Fruit fly (Drosophila melanogaster): Measurements from ENCODE around the gene Srp72.

Gene Srp72

dm6 chr3R:20557415-20558105 is 31.0 kb upstream of the Srp72 start, which contains the start of the genes DPCoAC and CG5180 (continued):
- TF ChIP-seq CG12299 (tag; optimal IDR thresholded peaks at IDR 0.05) (peak; percentile 60), CG6654 (GFP tag; optimal IDR thresholded peaks at IDR 0.05) (no peak), oc (tag; optimal IDR thresholded peaks at IDR 0.05) (no peak), CG18619 (GFP tag; optimal IDR thresholded peaks at IDR 0.05) (peak; percentile 33), en (GFP tag; optimal IDR thresholded peaks at IDR 0.05) (no peak), bowl (GFP tag; IDR thresholded peaks at IDR 0.05) (no peak), dati (GFP tag; IDR thresholded peaks at IDR 0.05) (0 out of 2 replicates have a peak, but pooled peaks have one; percentile 23), NC2α (GFP tag; optimal IDR thresholded peaks at IDR 0.05) (no peak), CG8478 (optimal IDR thresholded peaks at IDR 0.05) (no peak), Dad (GFP tag; optimal IDR thresholded peaks at IDR 0.05) (peak; percentile 58), CG10274 (GFP tag; optimal IDR thresholded peaks at IDR 0.05) (no peak), CG2712 (tag; optimal IDR thresholded peaks at IDR 0.05) (peak; percentile 43), CG18764 (GFP tag; optimal IDR thresholded peaks at IDR 0.05) (peak; percentile 52), abd-A (tag; optimal IDR thresholded peaks at IDR 0.05) (peak; percentile 34), CG13624 (GFP tag; optimal IDR thresholded peaks at IDR 0.05) (peak; percentile 41), Ets65A (GFP tag) (peak; percentile 95), CG2678 (tag; optimal IDR thresholded peaks at IDR 0.05) (peak; percentile 56), CG4424 (GFP tag; optimal IDR thresholded peaks at IDR 0.05) (peak; percentile 39), Atf6 (GFP tag; IDR thresholded peaks at IDR 0.05) (peak; percentile 32; the same call in 1 of the 2 replicates), Dip3 (GFP tag; optimal IDR thresholded peaks at IDR 0.05) (peak; percentile 75), br (optimal IDR thresholded peaks at IDR 0.05) (no peak), CG5180 (GFP tag; optimal IDR thresholded peaks at IDR 0.05) (peak; percentile 51), vvl (GFP tag; IDR thresholded peaks at IDR 0.05) (peak; percentile 80; the same call in 1 of the 2 replicates), HLH54F (GFP tag; optimal IDR thresholded peaks at IDR 0.05) (peak; percentile 64), Ptx1 (GFP tag; IDR thresholded peaks at IDR 0.05) (peak; percentile 73), gcm2 (GFP tag; optimal IDR thresholded peaks at IDR 0.05) (no peak), Oli (tag; optimal IDR thresholded peaks at IDR 0.05) (peak; percentile 46), eve (GFP tag; optimal IDR thresholded peaks at IDR 0.05) (no peak), CG2129 (GFP tag; IDR thresholded peaks at IDR 0.05; ENCODE audit: partially characterized antibody) (no peak), CG12769 (tag; optimal IDR thresholded peaks at IDR 0.05) (peak; percentile 75), CG16813 (GFP tag; IDR thresholded peaks at IDR 0.05; ENCODE audit: partially characterized antibody) (peak; percentile 51), bsh (GFP tag; optimal IDR thresholded peaks at IDR 0.05) (peak in 1 of 2 experiments; percentile 35), Rfx (GFP tag; IDR thresholded peaks at IDR 0.05) (peak; percentile 88), Jarid2 (GFP tag; optimal IDR thresholded peaks at IDR 0.05) (peak; percentile 53), CG5953 (GFP tag; IDR thresholded peaks at IDR 0.05) (no peak), Elba2 (GFP tag; optimal IDR thresholded peaks at IDR 0.05) (peak; percentile 37), fu2 (GFP tag; optimal IDR thresholded peaks at IDR 0.05) (peak; percentile 62), ci (GFP tag; IDR thresholded peaks at IDR 0.05) (peak; percentile 76), CG17612 (GFP tag; IDR thresholded peaks at IDR 0.05) (peak; percentile 58), CG6791 (GFP tag; IDR thresholded peaks at IDR 0.05; ENCODE audit: partially characterized antibody) (peak; percentile 80), unpg (GFP tag; optimal IDR thresholded peaks at IDR 0.05) (peak; percentile 25), CG2889 (GFP tag; IDR thresholded peaks at IDR 0.05) (peak; percentile 71), chm (GFP tag; IDR thresholded peaks at IDR 0.05) (peak; percentile 81), CG8089 (GFP tag; optimal IDR thresholded peaks at IDR 0.05) (peak; percentile 17), CG10543 (GFP tag; optimal IDR thresholded peaks at IDR 0.05) (peak; percentile 77), fru (optimal IDR thresholded peaks at IDR 0.05) (no peak), Sry-β (GFP tag; optimal IDR thresholded peaks at IDR 0.05) (peak; percentile 12), MTF-1 (GFP tag; optimal IDR thresholded peaks at IDR 0.05; ENCODE audit: borderline replicate concordance) (peak; percentile 42), CG30403 (GFP tag; optimal IDR thresholded peaks at IDR 0.05) (peak; percentile 73), sens-2 (GFP tag; IDR thresholded peaks at IDR 0.05) (no peak), H15 (GFP tag; IDR thresholded peaks at IDR 0.05) (peak; percentile 61)
